Fruit fly (Drosophila melanogaster) whole organism, wandering third instar larva: ENCODE results near the gene Cpr66Cb.

Experiments used
- Hnf4 ChIP-seq: fragments of 200-800 bp; sonication (Bioruptor generic); optimal IDR thresholded peaks from 2 replicates; lab custom pipeline; 2016; ENCODE audit warnings: missing biosample characterization, mild to moderate bottlenecking, missing genetic modification characterization
- OdsH ChIP-seq: fragments of 200-800 bp; sonication (Bioruptor generic); optimal IDR thresholded peaks from 2 replicates; lab custom pipeline; 2016; ENCODE audit warnings: missing biosample characterization, mild to moderate bottlenecking, missing genetic modification characterization
- Rel ChIP-seq, 2 experiments: fragments of 200-800 bp; sonication (Bioruptor generic) in 1 of 2; optimal IDR thresholded peaks; 2 replicates in 1 of 2; 3 replicates in 1 of 2; lab custom pipeline; 2016 to 2019; ENCODE audit warnings: mild to moderate bottlenecking in 2 of 2, missing biosample characterization in 2 of 2, missing genetic modification characterization in 2 of 2, moderate library complexity in 1 of 2
- ey ChIP-seq: fragments of 200-800 bp; sonication (Bioruptor generic); optimal IDR thresholded peaks from 2 replicates; lab custom pipeline; 2016; ENCODE audit warnings: missing biosample characterization, missing genetic modification characterization
- fru ChIP-seq: fragments of 200-800 bp; sonication (Bioruptor generic); optimal IDR thresholded peaks from 3 replicates; lab custom pipeline; 2016; ENCODE audit warnings: missing biosample characterization, mild to moderate bottlenecking, missing genetic modification characterization
- h ChIP-seq: fragments of 200-800 bp; sonication (Bioruptor generic); optimal IDR thresholded peaks from 3 replicates; lab custom pipeline; 2016; ENCODE audit warnings: missing biosample characterization, mild to moderate bottlenecking, missing genetic modification characterization
- psq ChIP-seq: fragments of 200-800 bp; sonication (Bioruptor generic); optimal IDR thresholded peaks from 3 replicates; lab custom pipeline; 2017; ENCODE audit warnings: missing biosample characterization, mild to moderate bottlenecking, missing genetic modification characterization, moderate library complexity
- sage ChIP-seq: fragments of 200-800 bp; sonication (Bioruptor generic); optimal IDR thresholded peaks from 2 replicates; lab custom pipeline; 2016; ENCODE audit warnings: missing biosample characterization, mild to moderate bottlenecking, missing genetic modification characterization
- woc ChIP-seq: sonication (Bioruptor generic); optimal IDR thresholded peaks from 2 replicates; lab custom pipeline; 2016; ENCODE audit warnings: missing biosample characterization, mild to moderate bottlenecking, missing genetic modification characterization

dm6 chr3L:8379161-8379560 lies 42.7 kb downstream of the Cpr66Cb start:
- TF ChIP-seq ey (GFP tag; lab: Kevin White, UChicago): no peak
- no peak for TF ChIP-seq h (GFP tag; lab: Kevin White, UChicago)
- no peak for TF ChIP-seq OdsH (GFP tag; lab: Kevin White, UChicago)
- no peak for TF ChIP-seq Hnf4 (GFP tag; lab: Kevin White, UChicago)
- no peak for TF ChIP-seq fru (GFP tag; lab: Kevin White, UChicago)
- no peak for TF ChIP-seq woc (GFP tag; lab: Kevin White, UChicago)
- no peak for TF ChIP-seq Rel (GFP tag; optimal IDR thresholded peaks at IDR 0.05; lab: Kevin White, UChicago)
- TF ChIP-seq Rel (tag; optimal IDR thresholded peaks at IDR 0.05; lab: Kevin White, UChicago): no peak
- no peak for TF ChIP-seq sage (GFP tag; lab: Kevin White, UChicago)
- TF ChIP-seq psq: no peak
